Worm (Caenorhabditis elegans) whole organism, L3 larva: ENCODE data around the gene rpn-13.

Source experiments
- R02D3.7 ChIP-seq: fragments of 150-350 bp; optimal IDR thresholded peaks from 2 replicates; lab custom pipeline; 2014; ENCODE audit warnings: missing biosample characterization, missing genetic modification characterization
- ZK546.5 ChIP-seq: sonication (generic microtip); optimal IDR thresholded peaks from 2 replicates; lab custom pipeline; 2017; ENCODE audit warnings: missing biosample characterization, missing genetic modification characterization
- aly-2 ChIP-seq: fragments of 150-350 bp; optimal IDR thresholded peaks from 2 replicates; lab custom pipeline; 2014; ENCODE audit warnings: missing biosample characterization, missing genetic modification characterization
- ama-1 ChIP-seq: fragments of 150-350 bp; optimal IDR thresholded peaks from 2 replicates; lab custom pipeline; 2018
- ceh-16 ChIP-seq: sonication (generic microtip); optimal IDR thresholded peaks from 2 replicates; lab custom pipeline; 2017; ENCODE audit warnings: missing biosample characterization, missing genetic modification characterization
- ceh-28 ChIP-seq: fragments of 150-350 bp; optimal IDR thresholded peaks from 2 replicates; lab custom pipeline; 2014; ENCODE audit warnings: missing biosample characterization, missing genetic modification reagents, missing genetic modification characterization
- ceh-82 ChIP-seq: fragments of 150-350 bp; optimal IDR thresholded peaks from 2 replicates; lab custom pipeline; 2014; ENCODE audit warnings: missing biosample characterization, missing genetic modification characterization
- ceh-9 ChIP-seq: sonication (generic microtip); optimal IDR thresholded peaks from 2 replicates; lab custom pipeline; 2018; ENCODE audit warnings: missing biosample characterization, missing genetic modification characterization
- daf-12 ChIP-seq: fragments of 150-350 bp; optimal IDR thresholded peaks from 2 replicates; lab custom pipeline; 2014; ENCODE audit warnings: missing biosample characterization, missing genetic modification reagents, missing genetic modification characterization
- egl-27 ChIP-seq: sonication (generic microtip); optimal IDR thresholded peaks from 4 replicates; lab custom pipeline; 2017; ENCODE audit warnings: missing biosample characterization, missing genetic modification reagents, missing genetic modification characterization
- egl-5 ChIP-seq: fragments of 150-350 bp; optimal IDR thresholded peaks from 2 replicates; lab custom pipeline; 2017; ENCODE audit warnings: missing biosample characterization, missing genetic modification reagents, missing genetic modification characterization, inconsistent platforms
- elt-1 ChIP-seq: fragments of 150-350 bp; optimal IDR thresholded peaks from 2 replicates; lab custom pipeline; 2014; ENCODE audit warnings: missing biosample characterization, missing genetic modification characterization
- elt-2 ChIP-seq: sonication (generic microtip); optimal IDR thresholded peaks from 2 replicates; lab custom pipeline; 2016; ENCODE audit warnings: missing genetic modification reagents, mild to moderate bottlenecking, missing genetic modification characterization, missing compliant biosample characterization
- elt-3 ChIP-seq, 3 experiments: fragments of 150-350 bp in 1 of 3; sonication (generic microtip) in 2 of 3; optimal IDR thresholded peaks; 2 replicates in 2 of 3; 4 replicates in 1 of 3; lab custom pipeline; 2014 to 2017; ENCODE audit warnings: missing biosample characterization in 3 of 3, missing genetic modification characterization in 3 of 3
- fkh-10 ChIP-seq: sonication (generic microtip); optimal IDR thresholded peaks from 2 replicates; lab custom pipeline; 2017; ENCODE audit warnings: missing biosample characterization, missing genetic modification reagents, missing genetic modification characterization
- fkh-2 ChIP-seq: fragments of 150-350 bp; optimal IDR thresholded peaks from 2 replicates; lab custom pipeline; 2014; ENCODE audit warnings: missing biosample characterization, missing genetic modification reagents, missing genetic modification characterization
- fos-1 ChIP-seq: fragments of 150-350 bp; optimal IDR thresholded peaks from 2 replicates; lab custom pipeline; 2014; ENCODE audit warnings: missing biosample characterization, missing genetic modification characterization
- hmg-11 ChIP-seq: sonication (generic microtip); optimal IDR thresholded peaks from 2 replicates; lab custom pipeline; 2016; ENCODE audit warnings: missing genetic modification characterization, missing compliant biosample characterization
- jun-1 ChIP-seq: fragments of 150-350 bp; optimal IDR thresholded peaks from 2 replicates; lab custom pipeline; 2014; ENCODE audit warnings: missing biosample characterization, missing genetic modification reagents, missing genetic modification characterization
- lin-15B ChIP-seq: fragments of 150-350 bp; optimal IDR thresholded peaks from 2 replicates; lab custom pipeline; 2014; ENCODE audit warnings: missing biosample characterization, missing genetic modification characterization
- lin-39 ChIP-seq: fragments of 150-350 bp; optimal IDR thresholded peaks from 2 replicates; lab custom pipeline; 2018; ENCODE audit warnings: missing biosample characterization, missing genetic modification reagents, missing genetic modification characterization
- lsy-12 ChIP-seq: sonication (generic microtip); optimal IDR thresholded peaks from 2 replicates; lab custom pipeline; 2016; ENCODE audit warnings: mild to moderate bottlenecking, missing genetic modification characterization, missing compliant biosample characterization
- mdl-1 ChIP-seq: fragments of 150-350 bp; optimal IDR thresholded peaks from 2 replicates; lab custom pipeline; 2014; ENCODE audit warnings: missing biosample characterization, missing genetic modification characterization
- nfya-1 ChIP-seq: sonication (generic microtip); optimal IDR thresholded peaks from 2 replicates; lab custom pipeline; 2017; ENCODE audit warnings: missing genetic modification characterization, mild to moderate bottlenecking, missing compliant biosample characterization, antibody characterized with exemption, moderate library complexity; ENCODE audit not compliant: insufficient read depth
- nhr-11 ChIP-seq: fragments of 150-350 bp; optimal IDR thresholded peaks from 2 replicates; lab custom pipeline; 2014; ENCODE audit warnings: missing biosample characterization, missing genetic modification characterization
- nhr-12 ChIP-seq: fragments of 150-350 bp; optimal IDR thresholded peaks from 2 replicates; lab custom pipeline; 2014; ENCODE audit warnings: missing biosample characterization, missing genetic modification characterization
- nhr-23 ChIP-seq: fragments of 150-350 bp; optimal IDR thresholded peaks from 2 replicates; lab custom pipeline; 2014; ENCODE audit warnings: missing biosample characterization, missing genetic modification reagents, missing genetic modification characterization
- nhr-237 ChIP-seq: fragments of 150-350 bp; optimal IDR thresholded peaks from 2 replicates; lab custom pipeline; 2014; ENCODE audit warnings: missing biosample characterization, missing genetic modification characterization
- nhr-25 ChIP-seq: sonication (generic microtip); optimal IDR thresholded peaks from 2 replicates; lab custom pipeline; 2017; ENCODE audit warnings: missing biosample characterization, missing genetic modification characterization
- nhr-28 ChIP-seq: fragments of 150-350 bp; optimal IDR thresholded peaks from 2 replicates; lab custom pipeline; 2014; ENCODE audit warnings: missing biosample characterization, missing genetic modification characterization
- nhr-67 ChIP-seq: fragments of 150-350 bp; optimal IDR thresholded peaks from 2 replicates; lab custom pipeline; 2014; ENCODE audit warnings: missing biosample characterization, missing genetic modification characterization
- nhr-76 ChIP-seq: fragments of 150-350 bp; sonication (generic microtip); optimal IDR thresholded peaks from 5 replicates; lab custom pipeline; 2014; ENCODE audit warnings: missing biosample characterization, missing genetic modification characterization
- nhr-77 ChIP-seq: fragments of 150-350 bp; optimal IDR thresholded peaks from 2 replicates; lab custom pipeline; 2014; ENCODE audit warnings: missing biosample characterization, missing genetic modification characterization
- pha-4 ChIP-seq: fragments of 150-350 bp; optimal IDR thresholded peaks from 2 replicates; lab custom pipeline; 2014; ENCODE audit warnings: missing biosample characterization, missing genetic modification reagents, missing genetic modification characterization
- pqm-1 ChIP-seq: fragments of 150-350 bp; optimal IDR thresholded peaks from 2 replicates; lab custom pipeline; 2017; ENCODE audit warnings: missing biosample characterization, missing genetic modification characterization, inconsistent platforms
- sea-2 ChIP-seq: fragments of 150-350 bp; sonication (generic microtip); optimal IDR thresholded peaks from 4 replicates; lab custom pipeline; 2014; ENCODE audit warnings: missing biosample characterization, missing genetic modification reagents, missing genetic modification characterization
- skn-1 ChIP-seq: fragments of 150-350 bp; optimal IDR thresholded peaks from 2 replicates; lab custom pipeline; 2014; ENCODE audit warnings: missing biosample characterization, missing genetic modification characterization
- snpc-4 ChIP-seq: fragments of 150-350 bp; optimal IDR thresholded peaks from 2 replicates; lab custom pipeline; 2014; ENCODE audit warnings: missing biosample characterization, missing genetic modification characterization
- tbx-2 ChIP-seq: sonication (generic microtip); optimal IDR thresholded peaks from 2 replicates; lab custom pipeline; 2016; ENCODE audit warnings: mild to moderate bottlenecking, missing genetic modification characterization, missing compliant biosample characterization
- unc-39 ChIP-seq: sonication (generic microtip); optimal IDR thresholded peaks from 4 replicates; lab custom pipeline; 2017; ENCODE audit warnings: missing biosample characterization, missing genetic modification characterization
- zag-1 ChIP-seq: fragments of 150-350 bp; optimal IDR thresholded peaks from 2 replicates; lab custom pipeline; 2014; ENCODE audit warnings: missing biosample characterization, missing genetic modification characterization
- ztf-11 ChIP-seq: fragments of 150-350 bp; optimal IDR thresholded peaks from 2 replicates; lab custom pipeline; 2014; ENCODE audit warnings: missing biosample characterization, missing genetic modification characterization
- ztf-4 ChIP-seq: fragments of 150-350 bp; optimal IDR thresholded peaks from 2 replicates; lab custom pipeline; 2014; ENCODE audit warnings: missing biosample characterization, missing genetic modification characterization

Gene rpn-13

ce11 chrIII:6351438-6351837, 9.7 kb upstream of the rpn-13 start:
- TF ChIP-seq elt-3 (tag; optimal IDR thresholded peaks at IDR 0.05; lab: Kevin White, UChicago), result no peak
- peak; percentile 31 for TF ChIP-seq nfya-1
- peak; percentile 14 for TF ChIP-seq ama-1 (lab: Kevin White, UChicago)
- no peak for TF ChIP-seq nhr-76
- TF ChIP-seq zag-1 (tag; lab: Kevin White, UChicago), result no peak
- no peak for TF ChIP-seq nhr-77 (tag; lab: Kevin White, UChicago)
- TF ChIP-seq tbx-2 (tag; lab: Kevin White, UChicago), result no peak

DNA sequence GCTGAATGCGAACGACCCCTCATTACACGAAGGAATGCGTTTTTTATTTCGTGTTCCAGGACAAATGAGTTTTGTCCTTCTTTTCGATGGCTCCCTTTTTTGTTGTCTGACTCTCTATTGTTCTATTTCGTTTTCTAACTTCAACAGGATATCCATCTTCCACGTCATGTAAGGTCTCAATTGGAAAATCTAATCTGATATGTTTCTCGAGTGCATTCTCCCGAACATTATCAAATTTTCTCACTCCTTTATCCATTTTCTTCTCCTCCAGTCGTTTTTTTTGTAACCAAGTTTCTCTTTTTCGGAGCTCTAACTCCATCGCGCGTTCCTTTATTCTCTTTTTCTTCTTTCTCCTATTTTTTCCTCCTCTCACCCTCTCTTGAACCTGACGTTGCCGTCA, 8.7 kb upstream of the rpn-13 start:
- TF ChIP-seq nhr-237 (tag; lab: Kevin White, UChicago), result no peak
- TF ChIP-seq fkh-10 (GFP tag; lab: Kevin White, UChicago), result peak; percentile 92
- TF ChIP-seq nfya-1, result no peak

ce11 chrIII:6348578-6348977, 6.8 kb upstream of the rpn-13 start:
- TF ChIP-seq R02D3.7 (tag; lab: Kevin White, UChicago), result no peak
- no peak for TF ChIP-seq ceh-28 (tag; lab: Kevin White, UChicago)
- TF ChIP-seq lin-15B, result no peak
- no peak for TF ChIP-seq pha-4
- TF ChIP-seq ceh-82 (tag; lab: Kevin White, UChicago), result no peak
- TF ChIP-seq nhr-11 (tag; lab: Kevin White, UChicago), result no peak
- TF ChIP-seq nfya-1, result peak; percentile 75
- peak; percentile 32 for TF ChIP-seq egl-5 (tag; lab: Kevin White, UChicago)
- TF ChIP-seq skn-1 (tag; lab: Kevin White, UChicago), result no peak
- no peak for TF ChIP-seq zag-1 (tag; lab: Kevin White, UChicago)
- no peak for TF ChIP-seq elt-1 (tag; lab: Kevin White, UChicago)
- peak; percentile 18 for TF ChIP-seq hmg-11
- no peak for TF ChIP-seq unc-39 (tag; lab: Kevin White, UChicago)
- TF ChIP-seq ama-1 (lab: Kevin White, UChicago), result peak; percentile 2
- peak; percentile 49 for TF ChIP-seq tbx-2 (tag; lab: Kevin White, UChicago)
- TF ChIP-seq elt-2 (tag; lab: Kevin White, UChicago), result no peak
- peak; percentile 67 for TF ChIP-seq lin-39 (tag; lab: Kevin White, UChicago)
- TF ChIP-seq fkh-2, result no peak
- TF ChIP-seq nhr-67 (tag; lab: Kevin White, UChicago), result no peak

- TF ChIP-seq lsy-12 (tag; lab: Kevin White, UChicago) (no peak), elt-2 (tag; lab: Kevin White, UChicago) (peak; percentile 32), pha-4 (peak; percentile 74), pqm-1 (tag; lab: Kevin White, UChicago) (no peak), daf-12 (tag; lab: Kevin White, UChicago) (no peak), sea-2 (GFP tag; lab: Kevin White, UChicago) (no peak), fos-1 (tag; lab: Kevin White, UChicago) (no peak), nhr-25 (tag; lab: Kevin White, UChicago) (no peak), fkh-10 (GFP tag; lab: Kevin White, UChicago) (no peak)
Measured at ce11 chrIII:6345968-6346498, 4.3 kb upstream of the rpn-13 start, which contains the start of the genes trmt-10C.2 and C56G2.22. trmt-10C.2 (plus strand) TSS chrIII:6346281. C56G2.22 (plus strand) TSS chrIII:6346448.

- no peak for TF ChIP-seq nhr-11 (tag; lab: Kevin White, UChicago)
- TF ChIP-seq egl-27 (tag; lab: Kevin White, UChicago), result no peak
- TF ChIP-seq elt-2 (tag; lab: Kevin White, UChicago), result peak; percentile 54
- TF ChIP-seq ztf-4, result no peak
- TF ChIP-seq fos-1 (tag; lab: Kevin White, UChicago), result no peak
- peak; percentile 32 for TF ChIP-seq skn-1 (tag; lab: Kevin White, UChicago)
- no peak for TF ChIP-seq ceh-16 (tag; lab: Kevin White, UChicago)
- TF ChIP-seq snpc-4 (tag; lab: Kevin White, UChicago), result peak; percentile 81
- no peak for TF ChIP-seq unc-39 (tag; lab: Kevin White, UChicago)
- peak; percentile 53 for TF ChIP-seq R02D3.7 (tag; lab: Kevin White, UChicago)
- no peak for TF ChIP-seq aly-2 (tag; lab: Kevin White, UChicago)
- peak; percentile 73 for TF ChIP-seq ama-1 (lab: Kevin White, UChicago)
- TF ChIP-seq nfya-1, result peak; percentile 92
- peak; percentile 92 for TF ChIP-seq hmg-11
- peak; percentile 79 for TF ChIP-seq nhr-23
- TF ChIP-seq ceh-9 (tag; lab: Kevin White, UChicago), result no peak
- TF ChIP-seq nhr-25 (tag; lab: Kevin White, UChicago), result peak; percentile 87
- TF ChIP-seq ZK546.5 (tag; lab: Kevin White, UChicago), result no peak
- no peak for TF ChIP-seq nhr-12 (tag; lab: Kevin White, UChicago)
- TF ChIP-seq sea-2 (GFP tag; lab: Kevin White, UChicago), result no peak
- peak; percentile 47 for TF ChIP-seq ceh-28 (tag; lab: Kevin White, UChicago)
- TF ChIP-seq egl-5 (tag; lab: Kevin White, UChicago), result no peak
- no peak for TF ChIP-seq fkh-10 (GFP tag; lab: Kevin White, UChicago)
- peak; percentile 81 for TF ChIP-seq lin-15B
- peak; percentile 72 for TF ChIP-seq jun-1 (tag; lab: Kevin White, UChicago)
- no peak for TF ChIP-seq ztf-11
- TF ChIP-seq nhr-28 (tag; lab: Kevin White, UChicago), result no peak
- no peak for TF ChIP-seq mdl-1 (tag; lab: Kevin White, UChicago)
- no peak for TF ChIP-seq daf-12 (tag; lab: Kevin White, UChicago)
- peak; percentile 52 for TF ChIP-seq lin-39 (tag; lab: Kevin White, UChicago)
- peak; percentile 54 for TF ChIP-seq ceh-82 (tag; lab: Kevin White, UChicago)
Measured at ce11 chrIII:6344737-6345136, 3.0 kb upstream of the rpn-13 start.
